Worm (Caenorhabditis elegans) whole organism, L1 larva: ENCODE results near the gene hum-6.

Source experiments
- ama-1 ChIP-seq: fragments of 150-350 bp; optimal IDR thresholded peaks from 2 replicates; lab custom pipeline; 2014
- nhr-90 ChIP-seq: sonication (generic microtip); optimal IDR thresholded peaks from 2 replicates; lab custom pipeline; 2016; ENCODE audit warnings: mild to moderate bottlenecking, missing genetic modification characterization, missing compliant biosample characterization; ENCODE audit not compliant: poor library complexity
- pqm-1 ChIP-seq: sonication (generic microtip); optimal IDR thresholded peaks from 3 replicates; lab custom pipeline; 2017; ENCODE audit warnings: missing biosample characterization, missing genetic modification characterization
- unc-86 ChIP-seq: sonication (generic microtip); optimal IDR thresholded peaks from 2 replicates; lab custom pipeline; 2016; ENCODE audit warnings: missing genetic modification characterization, missing compliant biosample characterization

- TF ChIP-seq pqm-1 (tag; lab: Kevin White, UChicago) (no peak), nhr-90 (tag; lab: Kevin White, UChicago) (no peak), unc-86 (tag; lab: Kevin White, UChicago) (no peak), ama-1 (lab: Kevin White, UChicago) (no peak)
Observed at ce11 chrX:2294198-2294800, 8.6 kb upstream of the hum-6 start, which contains the start of gene T10H10.2.
